Fruit fly (Drosophila melanogaster) whole organism, wandering third instar larva: Measurements from ENCODE around the gene Dbct.

Source experiments
- Abd-B ChIP-seq: fragments of >200 bp; optimal IDR thresholded peaks from 2 replicates; lab custom pipeline; 2017; ENCODE audit warnings: missing biosample characterization, missing genetic modification characterization
- CG32264 ChIP-seq: fragments of 200-800 bp; sonication (Bioruptor generic); optimal IDR thresholded peaks from 2 replicates; lab custom pipeline; 2016; ENCODE audit warnings: missing biosample characterization, missing genetic modification characterization
- CG9705 ChIP-seq: fragments of 200-800 bp; sonication (Bioruptor generic); optimal IDR thresholded peaks from 2 replicates; lab custom pipeline; 2018; ENCODE audit warnings: missing biosample characterization, mild to moderate bottlenecking, missing genetic modification characterization
- CrebA ChIP-seq: fragments of 200-800 bp; sonication (Bioruptor generic); optimal IDR thresholded peaks from 2 replicates; lab custom pipeline; 2016; ENCODE audit warnings: missing biosample characterization, mild to moderate bottlenecking, missing genetic modification characterization, borderline replicate concordance
- Dfd ChIP-seq: fragments of >200 bp; optimal IDR thresholded peaks from 2 replicates; lab custom pipeline; 2017; ENCODE audit warnings: missing biosample characterization, missing genetic modification characterization
- Dif ChIP-seq: fragments of 200-275, 200-300 bp; sonication (Bioruptor generic); optimal IDR thresholded peaks from 2 replicates; lab custom pipeline; 2018; ENCODE audit warnings: missing biosample characterization, missing genetic modification characterization; ENCODE audit not compliant: partially characterized antibody
- HLH106 ChIP-seq: fragments of 200-800 bp; optimal IDR thresholded peaks from 3 replicates; lab custom pipeline; 2019; ENCODE audit warnings: missing biosample characterization, mild to moderate bottlenecking, missing genetic modification characterization, moderate library complexity
- Hnf4 ChIP-seq: fragments of 200-800 bp; sonication (Bioruptor generic); optimal IDR thresholded peaks from 2 replicates; lab custom pipeline; 2016; ENCODE audit warnings: missing biosample characterization, mild to moderate bottlenecking, missing genetic modification characterization
- Hr78 ChIP-seq: fragments of >200 bp; optimal IDR thresholded peaks from 2 replicates; lab custom pipeline; 2017; ENCODE audit warnings: missing biosample characterization, missing genetic modification characterization
- Hr83 ChIP-seq: fragments of 200-300 bp; sonication (Bioruptor generic); optimal IDR thresholded peaks from 2 replicates; lab custom pipeline; 2016; ENCODE audit warnings: missing biosample characterization, mild to moderate bottlenecking, missing genetic modification characterization, moderate library complexity; ENCODE audit not compliant: poor library complexity, severe bottlenecking
- Jra ChIP-seq: sonication (Bioruptor generic); optimal IDR thresholded peaks from 2 replicates; lab custom pipeline; 2016; ENCODE audit warnings: missing biosample characterization, missing genetic modification characterization
- Myc ChIP-seq: fragments of >200 bp; optimal IDR thresholded peaks from 2 replicates; lab custom pipeline; 2017
- N ChIP-seq: fragments of >200 bp; optimal IDR thresholded peaks from 2 replicates; lab custom pipeline; 2018; ENCODE audit warnings: missing biosample characterization, missing external identifiers, missing genetic modification characterization
- OdsH ChIP-seq: fragments of 200-800 bp; sonication (Bioruptor generic); optimal IDR thresholded peaks from 2 replicates; lab custom pipeline; 2016; ENCODE audit warnings: missing biosample characterization, mild to moderate bottlenecking, missing genetic modification characterization
- Rel ChIP-seq, 2 experiments: fragments of 200-800 bp; sonication (Bioruptor generic) in 1 of 2; optimal IDR thresholded peaks; 2 replicates in 1 of 2; 3 replicates in 1 of 2; lab custom pipeline; 2016 to 2019; ENCODE audit warnings: mild to moderate bottlenecking in 2 of 2, missing biosample characterization in 2 of 2, missing genetic modification characterization in 2 of 2, moderate library complexity in 1 of 2
- Sp1 ChIP-seq: fragments of 200-800 bp; sonication (Bioruptor generic); optimal IDR thresholded peaks from 3 replicates; lab custom pipeline; 2019; ENCODE audit warnings: missing biosample characterization, mild to moderate bottlenecking, missing genetic modification characterization, moderate library complexity
- Vsx2 ChIP-seq: fragments of 200-300, 225-300 bp; sonication (Bioruptor generic); optimal IDR thresholded peaks from 2 replicates; lab custom pipeline; 2018; ENCODE audit warnings: missing biosample characterization, missing genetic modification characterization; ENCODE audit not compliant: partially characterized antibody
- br ChIP-seq: fragments of 200-800 bp; sonication (Bioruptor generic); optimal IDR thresholded peaks from 2 replicates; lab custom pipeline; 2016; ENCODE audit warnings: missing biosample characterization, missing genetic modification characterization
- dl ChIP-seq, 2 experiments: fragments of 175-275, 200-275 bp in 1 of 2; fragments of 200-275 bp in 1 of 2; sonication (Bioruptor generic); optimal IDR thresholded peaks; lab custom pipeline; 2018; ENCODE audit warnings: mild to moderate bottlenecking in 2 of 2, missing biosample characterization in 2 of 2, missing genetic modification characterization in 2 of 2, moderate library complexity in 2 of 2; ENCODE audit not compliant: partially characterized antibody in 2 of 2, insufficient read depth in 1 of 2
- dmrt93B ChIP-seq: fragments of 200-800 bp; sonication (Bioruptor generic); optimal IDR thresholded peaks from 2 replicates; lab custom pipeline; 2018; ENCODE audit warnings: missing biosample characterization, mild to moderate bottlenecking, missing genetic modification characterization
- dsf ChIP-seq: sonication (Bioruptor generic); optimal IDR thresholded peaks from 2 replicates; lab custom pipeline; 2016; ENCODE audit warnings: missing biosample characterization, missing genetic modification characterization, borderline replicate concordance
- ey ChIP-seq: fragments of 200-800 bp; sonication (Bioruptor generic); optimal IDR thresholded peaks from 2 replicates; lab custom pipeline; 2016; ENCODE audit warnings: missing biosample characterization, missing genetic modification characterization
- foxo ChIP-seq, 2 experiments: fragments of 200-800 bp; sonication (Bioruptor generic); optimal IDR thresholded peaks; 2 replicates in 1 of 2; 3 replicates in 1 of 2; lab custom pipeline; 2016 to 2017; ENCODE audit warnings: missing biosample characterization in 2 of 2, missing genetic modification characterization in 2 of 2
- fru ChIP-seq: fragments of 200-800 bp; sonication (Bioruptor generic); optimal IDR thresholded peaks from 3 replicates; lab custom pipeline; 2016; ENCODE audit warnings: missing biosample characterization, mild to moderate bottlenecking, missing genetic modification characterization
- h ChIP-seq: fragments of 200-800 bp; sonication (Bioruptor generic); optimal IDR thresholded peaks from 3 replicates; lab custom pipeline; 2016; ENCODE audit warnings: missing biosample characterization, mild to moderate bottlenecking, missing genetic modification characterization
- jim ChIP-seq: fragments of 175-275, 200-325 bp; sonication (Bioruptor generic); optimal IDR thresholded peaks from 2 replicates; lab custom pipeline; 2016; ENCODE audit warnings: missing biosample characterization, mild to moderate bottlenecking, missing genetic modification characterization
- lola ChIP-seq: fragments of >200 bp; optimal IDR thresholded peaks from 2 replicates; lab custom pipeline; 2017; ENCODE audit warnings: missing biosample characterization, missing genetic modification characterization
- pan ChIP-seq: fragments of >200 bp; optimal IDR thresholded peaks from 2 replicates; lab custom pipeline; 2017
- rgr ChIP-seq: fragments of 200-800 bp; sonication (Bioruptor generic); optimal IDR thresholded peaks from 3 replicates; lab custom pipeline; 2016; ENCODE audit warnings: missing biosample characterization, mild to moderate bottlenecking, missing genetic modification characterization
- sage ChIP-seq: fragments of 200-800 bp; sonication (Bioruptor generic); optimal IDR thresholded peaks from 2 replicates; lab custom pipeline; 2016; ENCODE audit warnings: missing biosample characterization, mild to moderate bottlenecking, missing genetic modification characterization
- sv ChIP-seq: fragments of 200-800 bp; sonication (Bioruptor generic); optimal IDR thresholded peaks from 3 replicates; lab custom pipeline; 2016; ENCODE audit warnings: missing biosample characterization, missing genetic modification characterization
- tai ChIP-seq: sonication (Bioruptor generic); optimal IDR thresholded peaks from 2 replicates; lab custom pipeline; 2016; ENCODE audit warnings: missing biosample characterization, missing genetic modification characterization
- usp ChIP-seq: fragments of >200 bp; optimal IDR thresholded peaks from 2 replicates; lab custom pipeline; 2017; ENCODE audit warnings: missing biosample characterization, missing genetic modification characterization
- woc ChIP-seq: sonication (Bioruptor generic); optimal IDR thresholded peaks from 2 replicates; lab custom pipeline; 2016; ENCODE audit warnings: missing biosample characterization, mild to moderate bottlenecking, missing genetic modification characterization

The Dbct gene

DNA sequence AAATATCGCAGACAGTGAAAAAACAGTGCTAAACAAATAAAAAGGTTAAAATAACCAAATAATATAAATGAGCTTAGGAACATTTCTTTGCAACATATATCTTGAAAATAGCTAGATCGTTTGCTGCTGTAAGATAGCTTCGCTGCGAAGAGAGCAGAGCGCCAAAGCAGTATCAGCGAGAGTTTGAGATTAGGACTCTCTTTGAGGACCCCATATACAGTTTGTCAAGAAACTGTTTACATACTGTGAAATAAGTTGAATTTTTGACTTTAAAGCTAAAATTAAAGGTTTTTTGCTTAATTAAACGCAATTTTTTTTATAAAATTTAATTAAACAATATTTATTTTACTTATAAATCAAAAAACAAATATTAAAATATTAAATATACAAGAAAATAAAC, 9.3 kb upstream of the Dbct start:
- TF ChIP-seq CrebA (no peak), sv (no peak), br (no peak), Dif (GFP tag; lab: Kevin White, UChicago) (no peak), woc (no peak), rgr (GFP tag; lab: Kevin White, UChicago) (no peak), sage (GFP tag; lab: Kevin White, UChicago) (no peak)

DNA sequence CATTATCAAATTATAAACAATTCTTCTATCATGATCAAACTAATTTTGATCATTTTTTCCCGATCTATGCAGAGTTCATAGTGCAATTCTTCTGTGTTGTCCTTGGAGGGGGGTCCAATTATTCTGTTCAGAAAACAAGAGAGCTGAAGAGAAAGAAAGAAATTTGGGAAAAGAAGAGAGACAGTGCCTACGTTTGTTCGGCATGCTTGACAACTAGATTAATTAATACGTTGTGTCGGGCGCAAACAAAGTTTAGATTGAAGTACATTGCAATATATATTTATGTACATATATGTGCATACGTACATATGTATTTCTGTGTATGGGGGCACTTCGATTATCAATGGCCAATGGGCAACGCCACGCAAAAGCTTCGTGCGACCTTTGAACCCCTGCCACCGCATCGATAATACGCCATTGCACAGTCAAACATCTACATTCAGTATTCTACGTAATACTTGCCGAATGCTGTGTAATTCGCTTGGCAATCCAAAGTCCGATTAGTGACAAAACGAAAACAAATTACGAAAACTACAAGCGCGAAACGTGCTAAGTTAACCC, 8.3 kb upstream of the Dbct start:
- peak; percentile 28 for TF ChIP-seq Hnf4 (GFP tag; lab: Kevin White, UChicago)
- no peak for TF ChIP-seq Myc
- TF ChIP-seq, all 38 proteins: peak for 1

DNA sequence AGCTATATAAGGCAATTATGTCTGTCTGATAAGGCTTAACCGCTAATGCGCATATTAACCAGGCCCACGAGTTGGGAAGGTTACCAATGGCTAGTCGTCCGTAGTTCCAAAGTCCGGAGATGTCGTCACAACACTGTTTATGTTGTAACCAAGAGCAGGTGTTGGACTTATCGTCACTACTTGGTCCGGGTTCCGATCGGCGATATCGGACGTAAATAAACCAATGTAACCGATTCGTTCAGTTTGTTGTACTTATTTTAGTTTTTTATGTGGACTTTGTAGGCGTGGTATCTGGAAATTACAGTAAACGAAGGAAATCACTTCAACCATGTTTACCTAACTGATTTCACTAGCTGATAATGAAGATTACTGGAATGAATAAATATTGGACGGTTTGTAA, 7.5 kb upstream of the Dbct start:
- TF ChIP-seq lola (GFP tag; lab: Kevin White, UChicago), result no peak
- TF ChIP-seq Hr78 (GFP tag; lab: Kevin White, UChicago), result no peak
- TF ChIP-seq woc, result no peak
- TF ChIP-seq ey (GFP tag; lab: Kevin White, UChicago), result no peak
- TF ChIP-seq OdsH (GFP tag; lab: Kevin White, UChicago), result no peak
- TF ChIP-seq CG32264 (GFP tag; lab: Kevin White, UChicago), result no peak
- TF ChIP-seq HLH106 (tag; lab: Kevin White, UChicago), result no peak
- no peak for TF ChIP-seq N (GFP tag; lab: Kevin White, UChicago)
- no peak for TF ChIP-seq dmrt93B
- no peak for TF ChIP-seq dl (GFP tag; optimal IDR thresholded peaks at IDR 0.05; lab: Kevin White, UChicago; ENCODE audit: insufficient read depth in 1 of 2, partially characterized antibody in 2 of 2)
- no peak for TF ChIP-seq CrebA
- TF ChIP-seq Vsx2 (GFP tag; lab: Kevin White, UChicago), result no peak
- no peak for TF ChIP-seq Abd-B (GFP tag; lab: Kevin White, UChicago)
- no peak for TF ChIP-seq Dfd (GFP tag; lab: Kevin White, UChicago)
- no peak for TF ChIP-seq Rel (GFP tag; optimal IDR thresholded peaks at IDR 0.05; lab: Kevin White, UChicago)
- no peak for TF ChIP-seq Rel (tag; optimal IDR thresholded peaks at IDR 0.05; lab: Kevin White, UChicago)

DNA sequence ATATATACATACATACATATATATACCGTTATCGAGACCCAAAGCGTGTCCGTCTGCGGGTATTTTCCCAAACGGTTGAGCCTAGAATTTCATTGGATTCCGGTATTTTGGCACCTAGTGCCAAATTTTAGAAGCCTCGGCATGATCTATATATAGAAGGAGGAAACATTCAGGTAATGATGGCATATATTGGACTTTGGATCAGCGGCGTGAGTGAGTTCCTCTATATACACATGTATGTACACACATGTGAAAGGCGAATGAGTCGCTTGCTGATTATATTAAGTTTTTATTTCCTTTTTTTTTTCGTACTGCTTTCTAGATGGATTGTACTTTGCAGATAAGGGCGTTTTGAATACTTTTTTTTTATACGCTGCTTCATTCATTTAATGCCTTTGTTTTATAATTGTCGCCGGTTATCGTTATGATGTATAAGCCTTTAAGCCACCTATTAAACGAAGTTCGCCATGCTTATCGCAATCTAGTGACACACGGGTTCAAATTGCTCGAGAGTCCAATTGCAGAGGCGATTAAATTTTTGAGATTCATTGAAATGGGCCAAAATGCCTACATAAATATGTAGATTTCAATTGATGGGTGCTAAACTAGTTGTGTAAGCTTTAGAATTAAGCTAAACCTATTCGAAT, 6.6 kb upstream of the Dbct start:
- TF ChIP-seq Hnf4 (GFP tag; lab: Kevin White, UChicago), result peak; percentile 48
- TF ChIP-seq Hr83 (GFP tag; lab: Kevin White, UChicago), result no peak
- no peak for TF ChIP-seq rgr (GFP tag; lab: Kevin White, UChicago)
- peak; percentile 6 for TF ChIP-seq Sp1 (GFP tag; lab: Kevin White, UChicago)
- TF ChIP-seq Rel (GFP tag; optimal IDR thresholded peaks at IDR 0.05; lab: Kevin White, UChicago), result no peak
- TF ChIP-seq Rel (tag; optimal IDR thresholded peaks at IDR 0.05; lab: Kevin White, UChicago), result peak; percentile 49

DNA sequence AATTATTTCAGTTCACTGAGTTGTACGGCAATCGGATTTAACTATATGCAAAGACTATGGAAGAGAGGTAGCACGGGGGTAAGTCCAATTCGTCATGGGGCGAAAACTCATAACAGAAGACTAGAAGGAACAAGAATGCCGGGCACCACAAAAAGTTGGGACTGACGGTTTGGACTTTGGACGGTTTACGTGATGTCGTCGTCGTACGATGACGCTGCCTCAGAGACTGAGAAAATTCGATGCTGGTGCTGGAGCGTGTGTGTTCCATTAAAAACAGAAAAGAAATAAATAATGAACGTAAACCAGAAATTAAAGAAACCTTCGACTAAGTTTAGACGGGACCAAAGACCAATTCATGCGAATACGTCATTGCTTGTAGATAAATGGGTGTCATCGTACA, 6.0 kb upstream of the Dbct start:
- TF ChIP-seq Hnf4 (GFP tag; lab: Kevin White, UChicago) (peak; percentile 45), dsf (no peak)

DNA sequence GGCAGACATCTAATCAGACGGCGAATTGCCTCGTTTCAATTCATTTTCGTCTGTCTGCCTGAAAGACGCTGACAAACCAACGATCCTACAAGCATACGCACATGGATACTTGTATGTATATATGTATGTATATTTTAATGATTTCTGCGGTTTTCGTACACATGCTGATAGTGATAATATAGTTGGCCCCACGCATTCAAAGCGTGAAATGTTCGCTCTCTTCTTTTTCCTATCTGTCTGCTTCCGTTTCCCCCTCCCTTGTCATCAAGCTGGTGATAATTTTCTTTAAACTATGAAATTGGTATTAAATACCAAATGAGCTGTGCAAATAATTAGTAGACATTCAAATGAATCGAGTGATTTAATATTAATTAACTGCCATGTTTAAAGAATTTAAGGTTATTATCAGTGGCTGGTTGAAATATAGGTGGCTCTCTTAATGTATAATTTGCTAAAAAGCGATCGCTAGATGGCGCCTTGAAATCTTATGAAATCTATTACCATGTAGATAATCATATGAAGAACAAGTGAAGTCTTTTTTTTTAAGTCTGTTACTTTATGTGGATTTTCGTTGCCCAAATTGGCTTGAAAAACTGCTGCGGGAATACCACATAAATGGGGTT, 5.0 kb upstream of the Dbct start, which contains the start of gene CG33177:
Gene CG33177, plus strand, starts transcription at position 588 of the 623 bp plus-strand sequence.
- TF ChIP-seq dmrt93B, result no peak
- no peak for TF ChIP-seq CG32264 (GFP tag; lab: Kevin White, UChicago)
- no peak for TF ChIP-seq usp
- no peak for TF ChIP-seq N (GFP tag; lab: Kevin White, UChicago)
- no peak for TF ChIP-seq ey (GFP tag; lab: Kevin White, UChicago)
- TF ChIP-seq dl (GFP tag; optimal IDR thresholded peaks at IDR 0.05; lab: Kevin White, UChicago; ENCODE audit: insufficient read depth in 1 of 2, partially characterized antibody in 2 of 2), result no peak
- TF ChIP-seq Dfd (GFP tag; lab: Kevin White, UChicago), result no peak
- TF ChIP-seq woc, result no peak
- TF ChIP-seq CG9705 (GFP tag; lab: Kevin White, UChicago), result peak; percentile 20
- TF ChIP-seq fru (GFP tag; lab: Kevin White, UChicago), result peak; percentile 39
- no peak for TF ChIP-seq pan (lab: Kevin White, UChicago)
- TF ChIP-seq rgr (GFP tag; lab: Kevin White, UChicago), result peak; percentile 3
- no peak for TF ChIP-seq br
- TF ChIP-seq Dif (GFP tag; lab: Kevin White, UChicago), result no peak
- no peak for TF ChIP-seq Hr78 (GFP tag; lab: Kevin White, UChicago)
- TF ChIP-seq Hr83 (GFP tag; lab: Kevin White, UChicago), result no peak
- peak in 1 of 2 experiments; percentile 38 for TF ChIP-seq foxo (GFP tag; optimal IDR thresholded peaks at IDR 0.05; lab: Kevin White, UChicago)
- no peak for TF ChIP-seq Jra (GFP tag; lab: Kevin White, UChicago)
- peak; percentile 7 for TF ChIP-seq h (GFP tag; lab: Kevin White, UChicago)
- no peak for TF ChIP-seq jim
- TF ChIP-seq HLH106 (tag; lab: Kevin White, UChicago), result peak; percentile 16
- TF ChIP-seq tai (GFP tag; lab: Kevin White, UChicago), result peak; percentile 35
- no peak for TF ChIP-seq CrebA
- TF ChIP-seq Hnf4 (GFP tag; lab: Kevin White, UChicago), result peak; percentile 36
- no peak for TF ChIP-seq Rel (GFP tag; optimal IDR thresholded peaks at IDR 0.05; lab: Kevin White, UChicago)
- TF ChIP-seq Rel (tag; optimal IDR thresholded peaks at IDR 0.05; lab: Kevin White, UChicago), result no peak
- no peak for TF ChIP-seq sv
- TF ChIP-seq lola (GFP tag; lab: Kevin White, UChicago), result no peak
- no peak for TF ChIP-seq sage (GFP tag; lab: Kevin White, UChicago)
